Worm (Caenorhabditis elegans) whole organism, midembryonic: ENCODE data around the gene srt-20.

Source experiments
- T22C8.4 ChIP-seq: fragments of 200-800 bp; sonication (Bioruptor generic); IDR thresholded peaks from 2 replicates; pipeline ENCODE4 v1.3.6; 2022; ENCODE audit warnings: missing genetic modification characterization, missing compliant biosample characterization
- flt-1 ChIP-seq: fragments of 200-800 bp; sonication (Bioruptor generic); IDR thresholded peaks from 2 replicates; pipeline ENCODE4 v1.3.6; 2022; ENCODE audit warnings: missing genetic modification characterization, missing compliant biosample characterization
- klf-2 ChIP-seq: fragments of 200-800 bp; sonication (Bioruptor generic); conservative IDR thresholded peaks from 2 replicates; pipeline ENCODE4 v1.3.6; 2022; ENCODE audit warnings: missing genetic modification reagents, missing genetic modification characterization, missing compliant biosample characterization
- ref-1 ChIP-seq: fragments of 200-800 bp; sonication (Bioruptor generic); conservative IDR thresholded peaks from 2 replicates; pipeline ENCODE4 v1.3.6; 2022; ENCODE audit warnings: missing genetic modification reagents, missing genetic modification characterization, missing compliant biosample characterization
- tab-1 ChIP-seq: fragments of 200-800 bp; sonication (Bioruptor generic); IDR thresholded peaks from 2 replicates; pipeline ENCODE4 v1.3.6; 2022; ENCODE audit warnings: missing genetic modification characterization, missing compliant biosample characterization
- ztf-23 ChIP-seq: fragments of 200-800 bp; sonication (Bioruptor generic); IDR thresholded peaks from 2 replicates; pipeline ENCODE4 v1.3.6; 2022; ENCODE audit warnings: missing genetic modification reagents, missing genetic modification characterization, missing compliant biosample characterization

ce11 chrV:4241555-4241954 lies 37.1 kb downstream of the srt-20 start:
- TF ChIP-seq T22C8.4 (GFP tag; lab: Robert Waterston, UW) (no peak), tab-1 (no peak), ref-1 (GFP tag; lab: Robert Waterston, UW) (no peak), klf-2 (GFP tag; lab: Robert Waterston, UW) (no peak), flt-1 (GFP tag; lab: Robert Waterston, UW) (no peak), ztf-23 (GFP tag; lab: Robert Waterston, UW) (no peak)
